Fruit fly (Drosophila melanogaster): ENCODE results near the gene CG6621.

CG6621 gene

DNA sequence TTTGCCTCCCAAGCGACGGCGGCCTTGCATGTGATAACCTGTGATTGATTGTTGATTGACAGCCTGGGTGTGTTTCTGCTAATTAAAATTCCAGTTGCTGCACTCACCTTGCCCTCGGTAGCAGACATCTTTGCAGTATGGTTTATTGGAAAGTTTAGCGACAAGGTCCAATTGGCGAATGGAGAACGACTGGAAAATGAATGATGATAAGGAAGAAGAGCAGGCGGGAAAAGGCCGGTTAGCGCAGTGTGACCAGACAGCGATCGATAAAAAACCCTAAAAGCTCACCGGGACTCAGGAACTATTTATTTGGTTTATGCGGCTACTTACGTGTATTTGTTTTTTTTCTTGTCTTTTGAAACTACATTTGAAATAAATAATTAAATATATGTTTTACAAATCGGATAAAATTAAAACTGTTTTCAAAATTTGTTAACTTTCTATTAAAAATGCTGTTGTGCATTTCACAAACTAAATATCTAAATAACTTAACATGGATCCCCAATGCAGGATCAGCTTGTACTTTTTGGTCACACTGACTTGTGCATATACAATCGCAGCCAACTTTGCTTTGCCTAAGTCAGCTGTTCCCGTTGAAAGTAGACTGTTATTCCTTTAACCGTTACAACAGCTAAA, 21.1 kb downstream of the CG6621 start, which contains the start of gene Fdh (continued):
- TF ChIP-seq CG9797 (GFP tag; optimal IDR thresholded peaks at IDR 0.05) (peak; percentile 75), danr (GFP tag; IDR thresholded peaks at IDR 0.05) (no peak), crc (GFP tag; optimal IDR thresholded peaks at IDR 0.05) (peak; percentile 27), B-H2 (GFP tag; optimal IDR thresholded peaks at IDR 0.05) (peak; percentile 5), Lhr (GFP tag; optimal IDR thresholded peaks at IDR 0.05) (peak; percentile 83), crp (GFP tag; optimal IDR thresholded peaks at IDR 0.05) (peak; percentile 78 to 90), CG13775 (GFP tag; optimal IDR thresholded peaks at IDR 0.05) (peak; percentile 80), CG4820 (GFP tag; optimal IDR thresholded peaks at IDR 0.05) (peak; percentile 100), bab2 (GFP tag; optimal IDR thresholded peaks at IDR 0.05) (peak; percentile 55), gcm2 (GFP tag; optimal IDR thresholded peaks at IDR 0.05) (no peak), CG17359 (tag; optimal IDR thresholded peaks at IDR 0.05) (peak; percentile 63), CG11456 (GFP tag; IDR thresholded peaks at IDR 0.05) (no peak), btn (GFP tag; optimal IDR thresholded peaks at IDR 0.05) (no peak), Oli (tag; optimal IDR thresholded peaks at IDR 0.05) (peak; percentile 24), crol (GFP tag; IDR thresholded peaks at IDR 0.05) (peak; percentile 35; the same call in 1 of the 2 replicates), CG13624 (GFP tag; optimal IDR thresholded peaks at IDR 0.05) (peak; percentile 13), CG10147 (GFP tag; optimal IDR thresholded peaks at IDR 0.05) (peak; percentile 58), al (GFP tag; IDR thresholded peaks at IDR 0.05) (no peak), eyg (GFP tag; optimal IDR thresholded peaks at IDR 0.05) (no peak), tna (GFP tag; IDR thresholded peaks at IDR 0.05; ENCODE audit: partially characterized antibody) (no peak), CG43689 (GFP tag; IDR thresholded peaks at IDR 0.05) (no peak), Atf3 (GFP tag; optimal IDR thresholded peaks at IDR 0.05) (no peak), lbe (GFP tag; optimal IDR thresholded peaks at IDR 0.05) (peak; percentile 41), Optix (GFP tag; IDR thresholded peaks at IDR 0.05) (no peak), CG11695 (GFP tag; IDR thresholded peaks at IDR 0.05) (peak; percentile 19; the same call in 1 of the 3 replicates), dm (GFP tag; optimal IDR thresholded peaks at IDR 0.05) (no peak), lab (GFP tag; optimal IDR thresholded peaks at IDR 0.05) (peak; percentile 72), nerfin-2 (GFP tag; IDR thresholded peaks at IDR 0.05; ENCODE audit: partially characterized antibody) (no peak), Camta (GFP tag; optimal IDR thresholded peaks at IDR 0.05) (peak; percentile 32), fu2 (GFP tag; optimal IDR thresholded peaks at IDR 0.05) (no peak), sug (tag; optimal IDR thresholded peaks at IDR 0.05) (peak; percentile 26), NfI (GFP tag; optimal IDR thresholded peaks at IDR 0.05) (peak; percentile 68), nmo (GFP tag; optimal IDR thresholded peaks at IDR 0.05) (peak; percentile 80), kni (GFP tag; optimal IDR thresholded peaks at IDR 0.05) (peak; percentile 51), sob (GFP tag; IDR thresholded peaks at IDR 0.05) (peak; percentile 50), Meics (GFP tag; optimal IDR thresholded peaks at IDR 0.05) (peak; percentile 62), klu (GFP tag; IDR thresholded peaks at IDR 0.05) (no peak), CG34422 (GFP tag; IDR thresholded peaks at IDR 0.05) (peak; percentile 34; the same call in 1 of the 3 replicates), H15 (GFP tag; IDR thresholded peaks at IDR 0.05) (no peak), luna (GFP tag; optimal IDR thresholded peaks at IDR 0.05) (no peak), Sin3A (optimal IDR thresholded peaks at IDR 0.05) (peak; percentile 70), disco-r (GFP tag; optimal IDR thresholded peaks at IDR 0.05) (peak; percentile 2), wek (GFP tag; optimal IDR thresholded peaks at IDR 0.05) (no peak), BEAF-32 (GFP tag; optimal IDR thresholded peaks at IDR 0.05) (peak; percentile 22), CG6272 (GFP tag; IDR thresholded peaks at IDR 0.05) (no peak), CG10565 (GFP tag; optimal IDR thresholded peaks at IDR 0.05) (no peak), insv (GFP tag; optimal IDR thresholded peaks at IDR 0.05) (peak in 1 of 2 experiments; percentile 62), CG7357 (GFP tag; IDR thresholded peaks at IDR 0.05) (no peak), lilli (GFP tag; optimal IDR thresholded peaks at IDR 0.05) (peak; percentile 54), fd96Cb (tag; optimal IDR thresholded peaks at IDR 0.05) (peak; percentile 48)
